Worm (Caenorhabditis elegans): ENCODE results near the gene fcmt-1.
A peak's percentile ranks its signal among the peaks of the same experiment; 100 is the strongest.

fcmt-1 gene

DNA sequence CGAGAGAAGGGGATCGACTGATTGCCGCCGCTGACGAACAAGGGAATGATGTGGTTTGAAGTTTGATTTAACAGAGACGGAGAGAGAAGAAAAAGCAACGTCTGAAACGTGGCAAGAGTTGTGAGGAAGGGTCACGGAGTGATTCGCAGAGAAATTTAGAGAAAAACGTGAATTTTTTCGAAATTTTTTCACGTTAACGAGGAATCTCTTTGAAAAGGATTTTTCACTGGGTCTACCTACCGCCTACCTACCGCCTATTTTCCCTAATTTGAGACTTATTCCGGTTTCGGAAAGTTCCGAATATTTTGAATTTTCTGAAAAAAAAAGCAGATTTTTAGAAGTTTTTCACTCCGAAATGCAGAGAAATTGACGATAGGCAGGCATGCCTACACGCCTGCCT is at the start of gene fcmt-1:
Gene fcmt-1, minus strand, starts transcription at position 101 of the 400 bp plus-strand sequence.
- TF ChIP-seq sea-1 (GFP tag; conservative IDR thresholded peaks at IDR 0.05) (no peak), tbx-11 (GFP tag; IDR thresholded peaks at IDR 0.05) (no peak), hmg-4 (GFP tag; optimal IDR thresholded peaks at IDR 0.05) (no peak), flt-1 (GFP tag; IDR thresholded peaks at IDR 0.05) (no peak), ceh-36 (tag; optimal IDR thresholded peaks at IDR 0.05) (no peak), F13C5.2 (tag; optimal IDR thresholded peaks at IDR 0.05) (no peak), hmbx-1 (tag; optimal IDR thresholded peaks at IDR 0.05) (no peak), B0310.2 (tag; optimal IDR thresholded peaks at IDR 0.05) (no peak), ets-7 (tag; optimal IDR thresholded peaks at IDR 0.05) (no peak), scrt-1 (GFP tag; IDR thresholded peaks at IDR 0.05) (no peak), tbx-37 (GFP tag; conservative IDR thresholded peaks at IDR 0.05) (no peak), ceh-13 (GFP tag; optimal IDR thresholded peaks at IDR 0.05) (no peak), ama-1 (optimal IDR thresholded peaks at IDR 0.05) (no peak), aly-1 (tag; optimal IDR thresholded peaks at IDR 0.05) (no peak), tra-4 (tag; optimal IDR thresholded peaks at IDR 0.05) (no peak), hnd-1 (tag; optimal IDR thresholded peaks at IDR 0.05) (no peak), pes-1 (GFP tag; IDR thresholded peaks at IDR 0.05) (no peak)

DNA sequence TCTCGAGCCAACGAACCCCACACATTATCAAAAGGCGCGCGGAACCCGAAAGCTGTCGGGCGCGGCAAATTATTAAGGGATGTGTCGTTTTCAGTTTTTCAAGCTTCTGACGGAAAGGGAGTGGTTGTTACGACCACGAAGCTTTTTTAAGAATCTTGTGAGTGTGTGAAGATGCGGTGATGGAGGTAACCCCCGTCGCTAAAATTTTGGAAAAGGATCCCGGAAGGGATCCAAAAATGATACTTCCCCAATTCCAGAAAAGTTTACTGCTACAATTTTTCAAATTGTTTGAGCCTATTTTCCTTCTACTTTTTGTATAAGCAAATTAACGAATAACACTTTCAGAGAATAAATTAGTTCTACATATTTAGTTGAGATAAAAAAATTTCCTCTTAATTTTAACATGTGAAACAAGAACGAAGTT is 47.3 kb upstream of the fcmt-1 start:
- TF ChIP-seq hnd-1 (tag; optimal IDR thresholded peaks at IDR 0.05) (peak; percentile 2), hmg-4 (GFP tag; optimal IDR thresholded peaks at IDR 0.05) (no peak), flt-1 (GFP tag; IDR thresholded peaks at IDR 0.05) (no peak), ama-1 (optimal IDR thresholded peaks at IDR 0.05) (peak; percentile 46), sea-1 (GFP tag; conservative IDR thresholded peaks at IDR 0.05) (peak; percentile 71; the same call in 1 of the 2 replicates), hmbx-1 (tag; optimal IDR thresholded peaks at IDR 0.05) (no peak), tra-4 (tag; optimal IDR thresholded peaks at IDR 0.05) (no peak), pes-1 (GFP tag; IDR thresholded peaks at IDR 0.05) (0 out of 2 replicates have a peak, but pooled peaks have one; percentile 46), tbx-11 (GFP tag; IDR thresholded peaks at IDR 0.05) (no peak), F13C5.2 (tag; optimal IDR thresholded peaks at IDR 0.05) (no peak)

DNA sequence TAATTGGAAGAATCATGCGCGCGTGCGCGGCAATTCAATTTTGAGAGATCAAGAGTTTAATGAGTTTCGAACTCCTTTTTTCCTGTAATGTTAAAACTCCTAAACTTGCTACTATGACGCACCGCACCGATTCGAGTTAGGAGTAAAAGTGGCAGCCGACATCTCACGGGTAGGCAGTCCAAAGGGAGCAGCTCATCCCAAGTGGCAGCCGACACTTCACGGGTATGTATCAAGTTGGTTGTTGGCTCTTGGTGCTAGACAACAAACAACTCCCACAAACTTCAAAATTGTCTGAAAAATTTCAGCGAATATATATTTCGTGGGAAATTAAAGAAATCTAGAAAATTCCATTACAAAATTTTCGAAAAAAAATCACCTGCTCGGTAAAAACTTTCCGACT is 43.8 kb upstream of the fcmt-1 start:
- TF ChIP-seq aly-1 (tag; optimal IDR thresholded peaks at IDR 0.05) = no peak
- TF ChIP-seq F13C5.2 (tag; optimal IDR thresholded peaks at IDR 0.05) = no peak
- TF ChIP-seq tbx-37 (GFP tag; conservative IDR thresholded peaks at IDR 0.05) = no peak
- no peak for TF ChIP-seq B0310.2 (tag; optimal IDR thresholded peaks at IDR 0.05)
- no peak for TF ChIP-seq sea-1 (GFP tag; conservative IDR thresholded peaks at IDR 0.05)
- no peak for TF ChIP-seq flt-1 (GFP tag; IDR thresholded peaks at IDR 0.05)
- TF ChIP-seq tra-4 (tag; optimal IDR thresholded peaks at IDR 0.05) = no peak
- TF ChIP-seq ets-7 (tag; optimal IDR thresholded peaks at IDR 0.05) = no peak
- no peak for TF ChIP-seq hmbx-1 (tag; optimal IDR thresholded peaks at IDR 0.05)
- no peak for TF ChIP-seq ama-1 (optimal IDR thresholded peaks at IDR 0.05)
- TF ChIP-seq pes-1 (GFP tag; IDR thresholded peaks at IDR 0.05) = no peak
- TF ChIP-seq scrt-1 (GFP tag; IDR thresholded peaks at IDR 0.05) = no peak
- TF ChIP-seq ceh-13 (GFP tag; optimal IDR thresholded peaks at IDR 0.05) = no peak

DNA sequence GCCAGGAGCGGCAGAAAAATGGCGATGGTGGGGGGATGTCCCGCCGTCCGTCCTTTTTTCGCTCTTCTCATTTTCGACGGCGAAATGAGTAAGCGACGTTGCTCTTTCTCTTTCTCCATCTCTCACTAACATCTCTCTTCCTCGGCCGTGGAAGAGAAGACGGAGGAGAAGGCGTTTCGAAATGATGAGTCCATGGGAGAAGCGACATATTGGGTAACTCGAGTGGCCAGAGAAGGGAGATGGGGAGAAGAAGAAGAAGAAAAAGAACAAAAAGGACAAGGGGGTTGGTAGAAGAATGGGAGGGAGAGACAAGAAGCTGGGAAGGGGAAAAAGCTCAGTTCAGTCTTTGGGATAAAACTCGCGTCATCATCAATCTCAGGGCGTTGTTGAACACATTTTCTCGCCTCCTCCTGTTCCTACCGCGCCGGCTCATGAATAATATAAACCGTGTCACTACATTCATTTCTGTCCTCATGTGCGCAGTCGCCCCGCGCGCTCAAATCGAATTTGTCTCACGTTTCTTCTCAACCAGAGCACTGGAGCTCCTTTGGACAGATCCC is 42.3 kb upstream of the fcmt-1 start:
- TF ChIP-seq hmbx-1 (tag; optimal IDR thresholded peaks at IDR 0.05) (no peak), aly-1 (tag; optimal IDR thresholded peaks at IDR 0.05) (peak; percentile 33)

DNA sequence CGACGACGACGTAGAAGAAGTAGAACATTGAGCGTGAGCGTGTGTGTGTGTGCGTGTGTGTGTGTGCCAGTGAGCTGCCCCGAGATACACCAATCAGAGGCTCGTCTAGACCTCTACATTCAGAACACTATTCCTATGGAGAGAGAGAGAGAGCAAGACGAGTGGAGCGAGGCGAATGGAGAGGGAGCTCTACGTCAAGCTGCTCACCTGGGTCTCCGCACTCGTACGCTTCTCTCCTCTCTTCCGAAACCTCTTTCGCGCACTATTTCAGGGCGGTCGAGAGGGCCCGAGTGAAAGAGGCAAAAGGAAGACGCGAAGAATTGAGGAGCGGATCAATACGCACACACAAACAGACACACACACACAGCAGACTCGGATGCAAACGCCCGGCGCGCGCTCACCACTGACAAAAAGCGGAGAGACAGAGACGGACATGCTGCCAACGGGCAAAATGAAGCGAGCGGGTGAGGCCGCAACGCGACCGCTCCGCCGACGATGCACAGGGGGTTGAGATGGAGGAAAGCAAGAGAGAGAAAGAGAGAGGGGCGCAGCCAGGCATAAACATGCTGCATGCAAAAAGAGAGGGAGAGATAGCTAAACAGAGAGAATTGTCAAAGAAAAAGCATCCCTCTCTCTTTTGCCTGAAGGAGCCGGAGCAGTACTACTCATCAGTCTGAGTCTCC is 40.3 kb upstream of the fcmt-1 start:
- TF ChIP-seq ets-7 (tag; optimal IDR thresholded peaks at IDR 0.05) (peak; percentile 35), ceh-13 (GFP tag; optimal IDR thresholded peaks at IDR 0.05) (no peak), hmbx-1 (tag; optimal IDR thresholded peaks at IDR 0.05) (no peak), aly-1 (tag; optimal IDR thresholded peaks at IDR 0.05) (peak; percentile 55), pes-1 (GFP tag; IDR thresholded peaks at IDR 0.05) (peak; percentile 40; the same call in 1 of the 2 replicates), hnd-1 (tag; optimal IDR thresholded peaks at IDR 0.05) (no peak), tbx-11 (GFP tag; IDR thresholded peaks at IDR 0.05) (0 out of 2 replicates have a peak, but pooled peaks have one; percentile 53), B0310.2 (tag; optimal IDR thresholded peaks at IDR 0.05) (peak; percentile 32), hmg-4 (GFP tag; optimal IDR thresholded peaks at IDR 0.05) (peak; percentile 93), F13C5.2 (tag; optimal IDR thresholded peaks at IDR 0.05) (peak; percentile 90), ama-1 (optimal IDR thresholded peaks at IDR 0.05) (no peak), ceh-36 (tag; optimal IDR thresholded peaks at IDR 0.05) (no peak), tra-4 (tag; optimal IDR thresholded peaks at IDR 0.05) (no peak), tbx-37 (GFP tag; conservative IDR thresholded peaks at IDR 0.05) (no peak), flt-1 (GFP tag; IDR thresholded peaks at IDR 0.05) (0 out of 2 replicates have a peak, but pooled peaks have one; percentile 43), scrt-1 (GFP tag; IDR thresholded peaks at IDR 0.05) (0 out of 2 replicates have a peak, but pooled peaks have one; percentile 51), sea-1 (GFP tag; conservative IDR thresholded peaks at IDR 0.05) (0 out of 2 replicates have a peak, but pooled peaks have one; percentile 50)

DNA sequence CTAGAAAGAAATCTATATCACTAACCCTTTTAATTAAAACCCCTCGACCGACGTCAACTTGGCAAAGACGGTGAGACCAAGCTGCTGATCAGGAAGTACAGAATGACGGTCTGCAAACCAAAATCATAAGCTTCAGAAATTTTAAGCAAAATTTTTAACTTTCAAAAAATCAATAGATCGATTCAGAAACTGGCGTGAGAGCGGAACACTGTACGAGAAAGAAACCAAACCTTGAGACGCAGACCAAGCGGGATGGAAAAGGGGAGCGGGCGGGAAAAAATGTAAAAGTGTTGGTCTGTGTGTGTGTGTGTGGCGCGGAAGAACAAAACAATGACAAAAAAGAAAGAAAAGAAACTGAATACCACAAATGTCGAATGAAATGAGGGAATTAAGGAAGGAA is 39.1 kb upstream of the fcmt-1 start, which contains the start of the genes F44E5.17 and gpb-1:
Gene F44E5.17, minus strand, starts transcription at position 101 of the 400 bp plus-strand sequence.
Gene gpb-1, minus strand, starts transcription at position 118 of the 400 bp plus-strand sequence.
- TF ChIP-seq tbx-11 (GFP tag; IDR thresholded peaks at IDR 0.05) = no peak
- no peak for TF ChIP-seq ets-7 (tag; optimal IDR thresholded peaks at IDR 0.05)
- no peak for TF ChIP-seq ceh-13 (GFP tag; optimal IDR thresholded peaks at IDR 0.05)
- no peak for TF ChIP-seq tra-4 (tag; optimal IDR thresholded peaks at IDR 0.05)
- TF ChIP-seq hmbx-1 (tag; optimal IDR thresholded peaks at IDR 0.05) = no peak
- TF ChIP-seq pes-1 (GFP tag; IDR thresholded peaks at IDR 0.05) = no peak
- TF ChIP-seq hnd-1 (tag; optimal IDR thresholded peaks at IDR 0.05) = no peak
- no peak for TF ChIP-seq hmg-4 (GFP tag; optimal IDR thresholded peaks at IDR 0.05)
- TF ChIP-seq F13C5.2 (tag; optimal IDR thresholded peaks at IDR 0.05) = no peak
- no peak for TF ChIP-seq tbx-37 (GFP tag; conservative IDR thresholded peaks at IDR 0.05)
- TF ChIP-seq B0310.2 (tag; optimal IDR thresholded peaks at IDR 0.05) = no peak
- TF ChIP-seq ceh-36 (tag; optimal IDR thresholded peaks at IDR 0.05) = no peak
- TF ChIP-seq sea-1 (GFP tag; conservative IDR thresholded peaks at IDR 0.05) = no peak
- TF ChIP-seq ama-1 (optimal IDR thresholded peaks at IDR 0.05) = no peak
- TF ChIP-seq scrt-1 (GFP tag; IDR thresholded peaks at IDR 0.05) = no peak
- TF ChIP-seq flt-1 (GFP tag; IDR thresholded peaks at IDR 0.05) = no peak

Data from whole organism, early embryonic.